Fruit fly (Drosophila melanogaster) whole organism, embryonic: Measurements from ENCODE around the gene CG14005.

Experiments
- Antp ChIP-seq: fragments of 200-800 bp; sonication (Bioruptor generic); optimal IDR thresholded peaks from 3 replicates; lab custom pipeline; 2016; ENCODE audit warnings: missing biosample characterization, missing genetic modification characterization
- BEAF-32 ChIP-seq: fragments of 200-800 bp; sonication (Bioruptor generic); optimal IDR thresholded peaks from 3 replicates; lab custom pipeline; 2017; ENCODE audit warnings: missing biosample characterization, missing genetic modification characterization, mild to moderate bottlenecking, moderate library complexity, missing genetic modification reagents
- CG10543 ChIP-seq: fragments of 200-800 bp; sonication (Bioruptor generic); optimal IDR thresholded peaks from 3 replicates; lab custom pipeline; 2017; ENCODE audit warnings: missing biosample characterization, mild to moderate bottlenecking, missing genetic modification characterization, moderate library complexity
- CG11085 ChIP-seq: fragments of 200-800 bp; sonication (Bioruptor generic); IDR thresholded peaks from 2 replicates; pipeline ENCODE4 v1.3.6; 2022; ENCODE audit warnings: missing biosample characterization, missing genetic modification characterization
- CG11504 ChIP-seq: fragments of 200-800 bp; sonication (Bioruptor generic); optimal IDR thresholded peaks from 3 replicates; lab custom pipeline; 2019; ENCODE audit warnings: missing biosample characterization, mild to moderate bottlenecking, missing genetic modification characterization, moderate library complexity
- CG11560 ChIP-seq: fragments of 200-800 bp; sonication (Bioruptor generic); IDR thresholded peaks from 3 replicates; pipeline ENCODE4 v1.3.6; 2022; ENCODE audit warnings: missing biosample characterization, missing genetic modification characterization
- CG11696 ChIP-seq: fragments of 200-800 bp; sonication (Bioruptor generic); IDR thresholded peaks from 2 replicates; pipeline ENCODE4 v1.3.6; 2022; ENCODE audit warnings: missing biosample characterization, missing genetic modification characterization
- CG12071 ChIP-seq: fragments of 200-800 bp; sonication (Bioruptor generic); optimal IDR thresholded peaks from 3 replicates; lab custom pipeline; 2018; ENCODE audit warnings: missing biosample characterization, mild to moderate bottlenecking, missing genetic modification characterization
- CG12744 ChIP-seq: fragments of 200-800 bp; sonication (Bioruptor generic); optimal IDR thresholded peaks from 2 replicates; lab custom pipeline; 2016; ENCODE audit warnings: missing biosample characterization, missing genetic modification characterization
- CG13894 ChIP-seq: fragments of 200-800 bp; sonication (Bioruptor generic); optimal IDR thresholded peaks from 3 replicates; lab custom pipeline; 2018; ENCODE audit warnings: missing biosample characterization, mild to moderate bottlenecking, missing genetic modification characterization, moderate library complexity
- CG14860 ChIP-seq: fragments of 200-800 bp; sonication (Bioruptor generic); IDR thresholded peaks from 3 replicates; pipeline ENCODE4 v1.3.6; 2022; ENCODE audit warnings: missing biosample characterization, missing genetic modification characterization; ENCODE audit not compliant: partially characterized antibody
- CG15601 ChIP-seq: fragments of 200-800 bp; sonication (Bioruptor generic); optimal IDR thresholded peaks from 3 replicates; lab custom pipeline; 2019; ENCODE audit warnings: missing biosample characterization, mild to moderate bottlenecking, missing genetic modification characterization, moderate library complexity
- CG15696 ChIP-seq: fragments of 200-800 bp; sonication (Bioruptor generic); optimal IDR thresholded peaks from 2 replicates; lab custom pipeline; 2019; ENCODE audit warnings: missing biosample characterization, mild to moderate bottlenecking, missing genetic modification characterization, moderate library complexity
- CG1602 ChIP-seq: fragments of 200-800 bp; sonication (Bioruptor generic); optimal IDR thresholded peaks from 3 replicates; lab custom pipeline; 2016; ENCODE audit warnings: missing biosample characterization, missing genetic modification characterization
- CG17912 ChIP-seq: fragments of 200-800 bp; sonication (Bioruptor generic); optimal IDR thresholded peaks from 2 replicates; lab custom pipeline; 2018; ENCODE audit warnings: missing biosample characterization, mild to moderate bottlenecking, missing genetic modification characterization
- CG32767 ChIP-seq: fragments of 200-800 bp; sonication (Bioruptor generic); IDR thresholded peaks from 2 replicates; pipeline ENCODE4 v1.3.6; 2022; ENCODE audit warnings: missing biosample characterization, missing genetic modification characterization
- CG3407 ChIP-seq: fragments of 200-800 bp; sonication (Bioruptor generic); optimal IDR thresholded peaks from 2 replicates; lab custom pipeline; 2018; ENCODE audit warnings: missing biosample characterization, mild to moderate bottlenecking, missing genetic modification characterization
- CG4820 ChIP-seq: fragments of 200-800 bp; sonication (Bioruptor generic); optimal IDR thresholded peaks from 3 replicates; lab custom pipeline; 2016; ENCODE audit warnings: missing biosample characterization, missing genetic modification characterization
- CG6854 ChIP-seq: fragments of 200-800 bp; sonication (Bioruptor generic); optimal IDR thresholded peaks from 3 replicates; lab custom pipeline; 2017; ENCODE audit warnings: missing biosample characterization, mild to moderate bottlenecking, missing genetic modification characterization
- CG7372 ChIP-seq: fragments of 200-800 bp; sonication (Bioruptor generic); IDR thresholded peaks from 2 replicates; pipeline ENCODE4 v1.3.6; 2022; ENCODE audit warnings: missing biosample characterization, missing genetic modification characterization
- CG8924 ChIP-seq: fragments of 200-800 bp; optimal IDR thresholded peaks from 3 replicates; lab custom pipeline; 2019; ENCODE audit warnings: missing biosample characterization, mild to moderate bottlenecking, missing genetic modification characterization, moderate library complexity
- CG9797 ChIP-seq: fragments of 200-800 bp; sonication (Bioruptor generic); optimal IDR thresholded peaks from 3 replicates; lab custom pipeline; 2018; ENCODE audit warnings: missing biosample characterization, mild to moderate bottlenecking, missing genetic modification characterization
- CG9876 ChIP-seq: fragments of 200-800 bp; sonication (Bioruptor generic); optimal IDR thresholded peaks from 2 replicates; lab custom pipeline; 2016; ENCODE audit warnings: missing biosample characterization, missing genetic modification characterization
- CG9932 ChIP-seq: fragments of 200-800 bp; sonication (Bioruptor generic); IDR thresholded peaks from 2 replicates; pipeline ENCODE4 v1.3.6; 2022; ENCODE audit warnings: missing biosample characterization, missing genetic modification characterization
- Chrac-16 ChIP-seq: fragments of 200-800 bp; sonication (Bioruptor generic); optimal IDR thresholded peaks from 3 replicates; lab custom pipeline; 2016; ENCODE audit warnings: missing biosample characterization, missing genetic modification characterization
- Dip3 ChIP-seq: fragments of 200-800 bp; sonication (Bioruptor generic); optimal IDR thresholded peaks from 3 replicates; lab custom pipeline; 2016; ENCODE audit warnings: missing biosample characterization, missing genetic modification characterization
- Ets65A ChIP-seq: fragments of 200-800 bp; sonication (Bioruptor generic); peaks from one replicate; lab custom pipeline; 2016; ENCODE audit warnings: missing biosample characterization, missing genetic modification characterization
- Gug ChIP-seq: fragments of 200-800 bp; sonication (Bioruptor generic); IDR thresholded peaks from 4 replicates; pipeline ENCODE4 v1.3.6; 2022; ENCODE audit warnings: missing biosample characterization, missing genetic modification characterization
- HLH4C ChIP-seq: fragments of 200-800 bp; sonication (Bioruptor generic); IDR thresholded peaks from 3 replicates; pipeline ENCODE4 v1.3.6; 2022; ENCODE audit warnings: missing biosample characterization, missing genetic modification characterization; ENCODE audit not compliant: partially characterized antibody
- Mrtf ChIP-seq: fragments of 200-800 bp; sonication (Bioruptor generic); IDR thresholded peaks from 3 replicates; pipeline ENCODE4 v1.3.6; 2022; ENCODE audit warnings: missing biosample characterization, missing genetic modification characterization
- Nf-YC ChIP-seq: fragments of 200-800 bp; optimal IDR thresholded peaks from 3 replicates; lab custom pipeline; 2019; ENCODE audit warnings: missing biosample characterization, mild to moderate bottlenecking, missing genetic modification characterization, moderate library complexity
- Optix ChIP-seq: fragments of 200-800 bp; sonication (Bioruptor generic); IDR thresholded peaks from 3 replicates; pipeline ENCODE4 v1.3.6; 2022; ENCODE audit warnings: missing biosample characterization, missing genetic modification characterization
- PHDP ChIP-seq: fragments of 200-800 bp; sonication (Bioruptor generic); optimal IDR thresholded peaks from 3 replicates; lab custom pipeline; 2018; ENCODE audit warnings: missing biosample characterization, mild to moderate bottlenecking, missing genetic modification characterization, moderate library complexity
- Rfx ChIP-seq: fragments of 200-800 bp; sonication (Bioruptor generic); IDR thresholded peaks from 2 replicates; pipeline ENCODE4 v1.3.6; 2022; ENCODE audit warnings: missing biosample characterization, missing genetic modification characterization
- Xbp1 ChIP-seq: fragments of 200-800 bp; sonication (Bioruptor generic); optimal IDR thresholded peaks from 3 replicates; lab custom pipeline; 2016; ENCODE audit warnings: missing biosample characterization, mild to moderate bottlenecking, missing genetic modification characterization
- ara ChIP-seq: fragments of 200-800 bp; sonication (Bioruptor generic); IDR thresholded peaks from 2 replicates; pipeline ENCODE4 v1.3.6; 2022; ENCODE audit warnings: missing biosample characterization, missing genetic modification characterization
- ato ChIP-seq: fragments of 200-800 bp; sonication (Bioruptor generic); IDR thresholded peaks from 2 replicates; pipeline ENCODE4 v1.3.6; 2022; ENCODE audit warnings: missing biosample characterization, missing genetic modification characterization; ENCODE audit not compliant: partially characterized antibody
- bab2 ChIP-seq: fragments of 200-800 bp; sonication (Bioruptor generic); optimal IDR thresholded peaks from 2 replicates; lab custom pipeline; 2016; ENCODE audit warnings: missing biosample characterization, missing genetic modification characterization
- chif ChIP-seq, 2 experiments: fragments of 200-800 bp; sonication (Bioruptor generic); optimal IDR thresholded peaks; 3 replicates each; lab custom pipeline; 2016; ENCODE audit warnings: missing biosample characterization in 2 of 2, missing genetic modification characterization in 2 of 2
- chinmo ChIP-seq: fragments of 200-800 bp; sonication (Bioruptor generic); IDR thresholded peaks from 4 replicates; pipeline ENCODE4 v1.3.6; 2022; ENCODE audit warnings: missing biosample characterization, missing genetic modification characterization; ENCODE audit not compliant: partially characterized antibody
- chn ChIP-seq: fragments of 200-800 bp; sonication (Bioruptor generic); optimal IDR thresholded peaks from 2 replicates; lab custom pipeline; 2016; ENCODE audit warnings: missing biosample characterization, missing genetic modification characterization
- dpn ChIP-seq, 2 experiments: fragments of 200-800 bp; sonication (Bioruptor generic); optimal IDR thresholded peaks; 3 replicates each; lab custom pipeline; 2016; ENCODE audit warnings: missing biosample characterization in 2 of 2, missing genetic modification characterization in 2 of 2
- gsb-n ChIP-seq: fragments of 200-800 bp; sonication (Bioruptor generic); optimal IDR thresholded peaks from 3 replicates; lab custom pipeline; 2018; ENCODE audit warnings: missing biosample characterization, mild to moderate bottlenecking, missing genetic modification characterization
- ind ChIP-seq: fragments of 200-800 bp; sonication (Bioruptor generic); optimal IDR thresholded peaks from 3 replicates; lab custom pipeline; 2016; ENCODE audit warnings: missing biosample characterization, missing genetic modification characterization
- lilli ChIP-seq: fragments of 200-800 bp; sonication (Bioruptor generic); optimal IDR thresholded peaks from 3 replicates; lab custom pipeline; 2016; ENCODE audit warnings: missing biosample characterization, missing genetic modification characterization
- nom ChIP-seq: fragments of 200-800 bp; sonication (Bioruptor generic); optimal IDR thresholded peaks from 2 replicates; lab custom pipeline; 2017; ENCODE audit warnings: missing biosample characterization, missing genetic modification characterization, mild to moderate bottlenecking, moderate library complexity, missing genetic modification reagents
- pnt ChIP-seq: fragments of 200-800 bp; sonication (Bioruptor generic); optimal IDR thresholded peaks from 3 replicates; lab custom pipeline; 2016; ENCODE audit warnings: missing biosample characterization, missing genetic modification characterization
- sob ChIP-seq: fragments of 200-800 bp; sonication (Bioruptor generic); IDR thresholded peaks from 2 replicates; pipeline ENCODE4 v1.3.6; 2022; ENCODE audit warnings: missing biosample characterization, missing genetic modification characterization
- stwl ChIP-seq: fragments of 200-800 bp; sonication (Bioruptor generic); optimal IDR thresholded peaks from 3 replicates; lab custom pipeline; 2018; ENCODE audit warnings: missing biosample characterization, mild to moderate bottlenecking, missing genetic modification characterization, moderate library complexity
- tna ChIP-seq: fragments of 200-800 bp; sonication (Bioruptor generic); IDR thresholded peaks from 2 replicates; pipeline ENCODE4 v1.3.6; 2022; ENCODE audit warnings: missing biosample characterization, missing genetic modification characterization; ENCODE audit not compliant: partially characterized antibody
- ttk ChIP-seq: fragments of 200-800 bp; sonication (Bioruptor generic); IDR thresholded peaks from 2 replicates; pipeline ENCODE4 v2.1.2; 2022; ENCODE audit warnings: missing biosample characterization, missing genetic modification characterization

CG14005 gene

DNA sequence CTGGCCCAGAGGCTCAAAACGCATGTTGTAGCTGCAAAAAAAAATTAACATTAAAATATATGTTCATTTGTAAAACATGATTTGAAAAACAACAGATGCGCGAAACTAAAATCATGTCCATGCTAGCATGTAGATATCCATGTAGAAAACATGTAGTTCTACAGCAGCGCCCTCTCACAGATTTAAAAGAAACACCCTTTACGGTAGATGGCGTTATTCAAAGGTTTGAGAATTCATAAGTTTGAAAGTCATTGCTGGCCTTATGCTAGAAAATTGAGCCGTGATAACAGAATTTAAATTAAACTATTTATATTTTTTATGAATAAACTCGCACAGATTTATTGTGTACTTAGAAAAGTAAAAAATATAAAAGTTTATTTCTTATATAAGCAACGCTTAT lies 30.6 kb downstream of the CG14005 start (continued):
- no peak for TF ChIP-seq ara (GFP tag; lab: Robert Waterston, UW)
- peak; percentile 39; the same call in 1 of the 2 replicates for TF ChIP-seq tna (GFP tag; lab: Robert Waterston, UW)
- TF ChIP-seq ind (GFP tag; lab: Kevin White, UChicago): peak; percentile 51
- peak; percentile 67 for TF ChIP-seq Xbp1 (GFP tag; lab: Kevin White, UChicago)
- TF ChIP-seq sob: peak; percentile 38; the same call in 1 of the 2 replicates
- peak; percentile 55 for TF ChIP-seq ato (GFP tag; lab: Robert Waterston, UW)
- peak; percentile 79 for TF ChIP-seq CG9932 (GFP tag; lab: Robert Waterston, UW)
- TF ChIP-seq HLH4C (GFP tag; lab: Robert Waterston, UW): peak; percentile 62
- TF ChIP-seq Chrac-16 (GFP tag; lab: Kevin White, UChicago): peak; percentile 69
- TF ChIP-seq lilli (GFP tag; lab: Kevin White, UChicago): peak; percentile 37
- TF ChIP-seq PHDP (tag; lab: Kevin White, UChicago): no peak
- no peak for TF ChIP-seq CG11696 (GFP tag; lab: Robert Waterston, UW)
- TF ChIP-seq chif (GFP tag; optimal IDR thresholded peaks at IDR 0.05; lab: Kevin White, UChicago): peak in 1 of 2 experiments; percentile 49
- TF ChIP-seq nom (GFP tag; lab: Kevin White, UChicago): no peak
- TF ChIP-seq BEAF-32 (GFP tag; lab: Kevin White, UChicago): no peak
- TF ChIP-seq CG1602 (GFP tag; lab: Kevin White, UChicago): peak; percentile 32
- peak; percentile 78 for TF ChIP-seq stwl (tag; lab: Kevin White, UChicago)
- no peak for TF ChIP-seq CG32767 (GFP tag; lab: Robert Waterston, UW)
- TF ChIP-seq CG11504: no peak
- no peak for TF ChIP-seq Dip3 (GFP tag; lab: Kevin White, UChicago)
- TF ChIP-seq CG7372 (GFP tag; lab: Robert Waterston, UW): no peak
- no peak for TF ChIP-seq CG10543 (GFP tag; lab: Kevin White, UChicago)
- TF ChIP-seq Ets65A (GFP tag; lab: Kevin White, UChicago): peak; percentile 97
- TF ChIP-seq dpn (GFP tag; optimal IDR thresholded peaks at IDR 0.05; lab: Kevin White, UChicago): peak; percentile 32 to 53
- TF ChIP-seq CG3407 (GFP tag; lab: Kevin White, UChicago): peak; percentile 11
- peak; percentile 20 for TF ChIP-seq bab2 (GFP tag; lab: Kevin White, UChicago)
- peak; percentile 58; the same call in 3 of the 4 replicates for TF ChIP-seq Gug (GFP tag; lab: Robert Waterston, UW)
- TF ChIP-seq CG9876 (GFP tag; lab: Kevin White, UChicago): peak; percentile 8
- TF ChIP-seq Optix (GFP tag; lab: Robert Waterston, UW): no peak
- TF ChIP-seq Mrtf (GFP tag; lab: Robert Waterston, UW): peak; percentile 65; the same call in 1 of the 3 replicates
- TF ChIP-seq CG17912 (GFP tag; lab: Kevin White, UChicago): no peak
- TF ChIP-seq CG9797 (GFP tag; lab: Kevin White, UChicago): no peak
- TF ChIP-seq chn: no peak
- TF ChIP-seq CG11085: peak; percentile 18; the same call in 1 of the 2 replicates
- no peak for TF ChIP-seq gsb-n (tag; lab: Kevin White, UChicago)
- 0 out of 4 replicates have a peak, but pooled peaks have one; percentile 8 for TF ChIP-seq chinmo (GFP tag; lab: Robert Waterston, UW)
- TF ChIP-seq CG15601 (tag; lab: Kevin White, UChicago): no peak
- TF ChIP-seq CG11560 (tag; lab: Robert Waterston, UW): no peak
- TF ChIP-seq Nf-YC (tag; lab: Kevin White, UChicago): peak; percentile 0
- TF ChIP-seq ttk: no peak
- peak; percentile 46 for TF ChIP-seq Antp (GFP tag; lab: Kevin White, UChicago)
- no peak for TF ChIP-seq CG8924 (tag; lab: Kevin White, UChicago)
- peak; percentile 70 for TF ChIP-seq CG6854 (GFP tag; lab: Kevin White, UChicago)
- peak; percentile 21 for TF ChIP-seq CG4820 (GFP tag; lab: Kevin White, UChicago)
- peak; percentile 85 for TF ChIP-seq Rfx (GFP tag; lab: Robert Waterston, UW)
- 0 out of 3 replicates have a peak, but pooled peaks have one; percentile 55 for TF ChIP-seq CG14860 (GFP tag; lab: Robert Waterston, UW)
- peak; percentile 24 for TF ChIP-seq CG13894 (tag; lab: Kevin White, UChicago)
- no peak for TF ChIP-seq CG12744
- TF ChIP-seq pnt (GFP tag; lab: Kevin White, UChicago): peak; percentile 16
- TF ChIP-seq CG12071 (GFP tag; lab: Kevin White, UChicago): no peak
- peak; percentile 63 for TF ChIP-seq CG15696 (tag; lab: Kevin White, UChicago)
